Fruit fly (Drosophila melanogaster) whole organism, larva: Measurements from ENCODE around the gene Jhbp14.

ENCODE experiments used
- noc ChIP-seq: fragments of 200-800 bp; sonication (Bioruptor generic); optimal IDR thresholded peaks from 3 replicates; lab custom pipeline; 2019; ENCODE audit warnings: missing biosample characterization, mild to moderate bottlenecking, missing genetic modification characterization, moderate library complexity

Jhbp14 gene

dm6 chr2L:13265776-13266175, 29.5 kb downstream of the Jhbp14 start, which contains the start of gene CG31848:
Gene CG31848, minus strand, starts transcription at chr2L:13265876.
- TF ChIP-seq noc = no peak

- TF ChIP-seq noc = no peak
Measured at dm6 chr2L:13266627-13267026, 30.3 kb downstream of the Jhbp14 start.

- TF ChIP-seq noc = no peak
Measured at dm6 chr2L:13268040-13268652, 31.9 kb downstream of the Jhbp14 start.

- no peak for TF ChIP-seq noc
Measured at dm6 chr2L:13272541-13272940, 36.2 kb downstream of the Jhbp14 start.

dm6 chr2L:13285791-13286190, 49.5 kb downstream of the Jhbp14 start:
- no peak for TF ChIP-seq noc

dm6 chr2L:13286456-13286855, 50.2 kb downstream of the Jhbp14 start, which contains the start of the genes Drep4 and Uvrag:
Gene Drep4, minus strand, starts transcription at chr2L:13286462.
Gene Uvrag, plus strand, starts transcription at chr2L:13286777.
- no peak for TF ChIP-seq noc
